Fruit fly (Drosophila melanogaster) ovary, adult (tissue): ENCODE results near the gene kz.

ENCODE experiments used
- CG17801 ChIP-seq: fragments of 200-800 bp; optimal IDR thresholded peaks from 2 replicates; lab custom pipeline; 2019; ENCODE audit warnings: missing biosample characterization, mild to moderate bottlenecking, missing genetic modification characterization, moderate library complexity; ENCODE audit not compliant: partially characterized antibody

Gene kz

DNA sequence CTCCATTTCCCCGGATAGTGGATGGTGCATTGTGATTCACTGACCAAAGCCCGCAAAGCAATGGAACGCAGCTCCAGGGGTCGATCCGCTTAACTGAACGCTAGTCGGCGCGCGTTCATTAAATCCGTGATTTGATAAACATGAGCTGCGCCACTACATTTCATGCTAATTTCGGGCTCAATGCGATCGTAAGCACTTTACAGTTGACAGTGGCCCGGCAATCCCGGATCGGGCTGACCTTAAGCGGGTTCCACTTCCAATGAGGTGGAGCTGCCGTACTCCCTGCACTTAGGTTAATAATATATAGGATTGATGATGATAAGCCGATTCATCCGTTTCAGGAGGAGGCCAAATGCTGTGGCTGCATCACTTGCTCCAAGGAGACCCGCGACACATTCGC is 38.1 kb downstream of the kz start, which contains the start of gene FarO:
Gene FarO (minus strand): TSS at position 101 of the 400 bp plus-strand sequence.
- TF ChIP-seq CG17801: no peak

DNA sequence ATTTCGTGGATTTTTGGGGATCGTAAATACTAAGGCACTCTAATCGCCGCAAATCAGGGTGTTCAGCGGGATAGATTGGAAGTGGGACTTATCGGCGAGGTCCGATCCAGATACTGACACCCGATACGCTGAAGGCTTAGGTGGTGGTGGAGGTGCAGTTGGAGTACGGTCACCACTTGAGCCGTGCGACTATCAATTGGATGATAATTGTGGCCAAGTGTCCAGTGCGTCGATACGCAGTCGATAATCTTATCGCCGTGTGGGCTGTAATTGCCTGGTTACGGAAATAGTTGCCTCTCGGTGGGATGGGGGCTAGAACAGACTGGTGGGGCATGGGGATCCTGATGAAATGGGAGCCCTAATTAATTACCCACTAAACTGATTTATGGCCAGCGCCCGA is 42.5 kb downstream of the kz start:
- TF ChIP-seq CG17801: no peak

DNA sequence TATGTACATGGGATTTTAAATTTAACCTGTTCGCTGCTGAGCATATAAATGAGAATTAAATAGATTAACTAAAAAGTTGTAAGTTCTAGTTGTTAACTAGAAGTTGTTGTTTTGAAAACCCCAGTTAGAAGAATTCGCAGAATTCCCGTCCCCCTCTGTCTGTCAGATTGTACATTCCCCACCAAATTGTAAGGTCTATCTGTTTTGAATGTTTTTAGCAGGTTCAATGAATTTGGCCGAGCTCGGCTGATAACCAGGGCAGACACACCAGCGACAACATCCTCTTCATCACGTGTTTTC is 43.6 kb downstream of the kz start:
- TF ChIP-seq CG17801: no peak

DNA sequence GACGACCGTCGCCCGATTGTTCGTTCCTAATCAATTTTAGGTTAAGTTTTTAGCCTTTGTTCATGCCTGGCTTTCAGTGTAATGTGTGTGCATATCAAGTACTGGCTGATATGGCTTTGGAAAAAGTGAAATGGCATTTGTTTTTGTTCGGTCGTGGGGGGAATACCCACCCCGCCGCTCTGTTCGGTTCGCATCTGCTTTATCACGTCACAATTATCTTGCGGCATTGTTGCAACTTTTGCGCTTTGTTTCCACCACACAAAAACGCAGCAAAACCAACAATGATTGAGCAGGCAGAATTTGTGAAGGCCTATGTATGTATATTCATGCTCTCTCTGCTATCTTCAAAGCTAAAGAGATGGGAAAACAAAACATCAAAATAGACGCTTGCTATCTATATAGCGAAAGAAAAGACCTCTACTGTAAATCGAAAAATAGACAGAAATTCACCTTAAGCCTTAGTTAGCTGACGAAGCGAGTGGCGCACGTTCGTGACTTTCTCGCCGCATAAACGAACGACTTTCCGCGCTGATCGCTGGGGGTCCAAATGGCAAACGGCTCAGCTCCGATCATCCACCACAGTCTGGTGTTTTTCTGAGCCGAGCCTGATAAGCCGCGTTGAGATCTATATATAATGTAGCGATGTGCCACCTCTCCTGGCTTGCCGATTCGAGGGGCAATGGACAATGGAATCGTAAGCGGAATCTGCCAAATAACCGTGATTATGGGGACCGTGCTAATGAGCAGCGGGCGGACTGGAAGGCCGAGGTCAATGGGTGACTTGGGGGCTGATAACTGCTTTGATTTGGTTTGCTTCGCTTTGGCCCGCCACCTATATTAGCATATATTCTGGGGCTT is 44.2 kb downstream of the kz start:
- no peak for TF ChIP-seq CG17801

DNA sequence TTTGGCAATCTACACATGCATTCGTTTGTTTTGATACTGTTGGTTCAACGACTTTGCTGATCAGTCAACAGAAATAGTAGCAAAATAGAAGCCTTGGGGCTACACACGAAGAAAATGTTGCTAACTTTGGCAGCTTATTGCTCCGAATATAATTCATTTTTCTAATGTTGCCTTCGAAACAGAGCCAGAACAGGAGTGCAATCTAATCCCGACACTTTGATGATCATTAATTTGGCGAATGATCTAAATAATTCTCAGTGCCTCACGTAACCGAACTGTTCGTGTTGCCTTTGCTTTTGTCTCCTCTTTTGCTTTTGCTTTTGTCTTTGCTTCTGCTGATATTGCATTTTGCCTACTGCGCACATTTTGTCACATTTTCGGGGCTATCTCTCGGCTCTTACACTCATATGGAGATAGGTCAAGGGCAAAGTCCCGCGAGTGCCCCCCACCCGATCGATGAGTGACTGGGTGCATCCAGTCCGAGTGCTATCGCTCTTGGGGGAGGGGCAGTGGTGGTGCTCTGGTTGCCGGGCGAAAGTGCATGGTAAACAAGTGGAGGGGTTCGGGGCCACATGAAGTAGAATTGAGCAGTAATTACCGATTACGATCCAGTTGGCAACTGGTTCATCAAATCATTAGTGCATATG is 45.6 kb downstream of the kz start:
- TF ChIP-seq CG17801: peak; percentile 87

DNA sequence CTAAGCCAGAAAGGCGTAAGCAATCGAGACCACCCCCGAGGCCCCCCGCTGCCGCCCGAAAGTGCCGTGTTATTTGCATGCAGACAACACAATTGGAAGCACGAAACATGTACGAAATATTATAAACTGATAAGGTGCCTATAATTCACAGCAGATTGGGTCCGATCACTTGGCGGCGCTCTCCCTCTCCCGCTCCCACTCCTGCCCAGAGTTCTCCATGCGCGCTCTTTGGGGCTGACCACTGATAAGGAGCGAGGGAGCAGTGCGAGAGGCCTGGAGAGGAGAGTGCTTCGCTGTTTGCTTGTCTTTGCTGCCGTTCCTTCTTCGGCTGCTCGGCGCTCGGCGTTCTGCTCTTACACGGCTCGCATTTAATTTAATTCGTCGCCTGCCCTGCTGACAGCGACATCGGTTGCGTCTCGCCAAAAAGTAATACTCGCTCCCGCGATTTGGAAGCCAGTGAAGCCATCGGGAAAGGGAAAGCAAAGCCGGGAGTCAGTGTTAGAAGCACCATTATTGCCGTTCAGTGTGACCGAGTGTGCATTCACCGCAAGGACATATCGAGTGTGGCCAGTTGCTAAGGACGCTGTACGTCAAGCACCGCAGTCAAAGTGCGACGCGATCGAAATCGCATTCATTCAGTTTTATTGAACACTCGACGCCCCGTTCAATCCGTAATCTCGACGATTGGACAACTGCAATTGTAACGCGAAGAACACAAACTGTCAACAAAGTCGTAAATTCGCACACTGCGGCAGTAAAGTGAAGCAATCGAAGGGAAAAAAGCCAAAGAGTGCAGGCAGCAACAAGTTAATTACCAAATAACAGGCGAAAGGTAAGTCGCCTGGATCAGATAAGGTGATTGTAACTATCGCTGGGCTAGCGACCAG is 47.4 kb downstream of the kz start:
- TF ChIP-seq CG17801: peak; percentile 24

DNA sequence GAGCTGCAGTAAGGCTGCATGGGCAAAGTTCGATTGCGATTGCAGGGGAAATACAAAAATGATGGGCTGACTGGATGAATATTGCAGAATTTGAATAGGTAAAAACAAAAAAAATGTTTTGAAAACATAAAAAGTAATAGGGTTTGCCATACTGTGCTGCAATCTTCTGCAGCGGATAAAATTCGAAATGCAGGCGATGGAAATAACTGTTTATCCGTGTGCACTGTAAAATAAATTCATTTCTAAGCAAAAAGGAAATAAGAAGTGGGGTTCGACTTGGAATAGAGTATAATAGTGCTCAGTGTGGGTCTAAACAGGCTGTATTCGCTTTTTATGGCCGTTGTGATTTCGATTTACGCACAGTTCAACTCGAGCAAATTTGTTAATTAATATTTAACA is 48.0 kb downstream of the kz start, which contains the start of gene CG14053:
Gene CG14053 (minus strand): TSS at position 101 of the 399 bp plus-strand sequence.
- TF ChIP-seq CG17801: no peak

DNA sequence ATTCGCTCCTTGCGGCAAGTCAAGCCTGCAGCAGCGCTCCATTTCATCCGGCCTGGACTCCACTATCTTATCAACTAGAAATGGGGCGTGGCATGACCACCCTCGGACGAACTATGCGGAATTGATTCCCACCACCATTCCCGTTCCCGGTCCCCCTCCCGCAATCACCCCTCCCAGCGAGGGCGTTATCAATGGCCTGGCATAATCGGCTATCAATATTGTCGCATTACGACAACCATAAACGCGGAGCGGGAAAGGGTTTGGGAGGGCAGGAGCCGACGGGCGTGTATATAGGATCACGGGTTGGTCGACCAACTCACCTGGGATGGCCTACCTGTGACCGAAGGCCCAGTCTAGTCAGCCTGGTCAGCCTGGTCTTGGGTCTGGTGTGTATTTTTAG is 48.7 kb downstream of the kz start:
- no peak for TF ChIP-seq CG17801

DNA sequence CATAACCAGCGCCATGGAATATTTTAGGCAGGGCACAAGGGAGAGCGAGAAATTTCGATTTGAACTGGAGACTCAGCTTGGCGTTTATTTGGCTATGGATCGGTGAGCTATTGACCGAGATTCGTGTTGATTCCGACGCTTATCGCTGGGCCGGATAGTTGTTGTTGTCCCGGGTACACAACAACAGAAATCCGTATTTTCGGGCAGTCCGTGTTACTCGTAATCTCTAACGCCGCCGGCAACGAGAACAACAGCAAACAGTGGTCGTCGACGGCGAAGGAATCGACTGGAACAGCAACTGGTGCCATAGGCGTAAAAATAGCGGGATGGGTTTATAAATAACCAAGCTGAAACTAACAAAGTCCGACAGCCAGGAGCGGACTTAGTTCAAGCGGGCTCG is 49.9 kb downstream of the kz start:
- no peak for TF ChIP-seq CG17801

DNA sequence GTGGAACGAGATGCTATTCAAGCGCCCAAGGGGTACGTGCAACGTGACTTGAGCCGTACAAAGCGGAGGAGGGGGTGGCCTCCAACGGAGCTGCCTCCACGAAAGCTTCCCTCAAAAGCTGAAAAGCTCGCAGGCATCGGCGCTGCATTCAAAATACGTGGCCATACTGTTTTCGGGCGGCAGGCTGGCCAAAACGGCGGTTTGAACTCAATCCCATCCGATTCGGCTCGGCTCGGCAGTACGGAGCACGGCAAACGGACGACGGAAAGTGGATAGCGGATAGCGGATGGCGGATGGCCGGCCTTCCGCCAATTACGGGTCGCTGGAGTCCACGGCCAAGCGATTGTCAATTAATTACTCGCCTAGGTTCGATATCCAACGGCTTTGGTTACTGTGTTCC is 52.9 kb downstream of the kz start, which contains the start of gene Mct1:
Gene Mct1 (plus strand): TSS at position 301 of the 400 bp plus-strand sequence.
- TF ChIP-seq CG17801: no peak
